Worm (Caenorhabditis elegans) whole organism, L1 larva: ENCODE measurements around the gene T04A8.8.

Experiments
- ama-1 ChIP-seq: fragments of 150-350 bp; optimal IDR thresholded peaks from 2 replicates; lab custom pipeline; 2014
- elt-3 ChIP-seq, 6 experiments: fragments of 150-350 bp in 1 of 6; sonication (generic microtip); optimal IDR thresholded peaks; 2 replicates each; lab custom pipeline; 2017 to 2018; ENCODE audit warnings: missing biosample characterization in 6 of 6, missing genetic modification characterization in 6 of 6, inconsistent platforms in 1 of 6
- fos-1 ChIP-seq: fragments of 150-350 bp; optimal IDR thresholded peaks from 2 replicates; lab custom pipeline; 2014; ENCODE audit warnings: missing biosample characterization, missing genetic modification characterization
- lin-15B ChIP-seq: fragments of 150-350 bp; sonication (generic microtip); optimal IDR thresholded peaks from 3 replicates; lab custom pipeline; 2014; ENCODE audit warnings: missing biosample characterization, missing genetic modification characterization
- mdl-1 ChIP-seq, 2 experiments: fragments of 150-350 bp; optimal IDR thresholded peaks; 2 replicates each; lab custom pipeline; 2014 to 2017; ENCODE audit warnings: missing biosample characterization in 2 of 2, missing genetic modification characterization in 2 of 2, inconsistent platforms in 1 of 2
- nhr-12 ChIP-seq: sonication (generic microtip); optimal IDR thresholded peaks from 2 replicates; lab custom pipeline; 2017; ENCODE audit warnings: missing biosample characterization, missing genetic modification characterization
- nhr-85 ChIP-seq: sonication (generic microtip); peaks from one replicate; lab custom pipeline; 2016; ENCODE audit warnings: missing genetic modification characterization, inconsistent platforms, missing compliant biosample characterization
- pqm-1 ChIP-seq: sonication (generic microtip); optimal IDR thresholded peaks from 3 replicates; lab custom pipeline; 2017; ENCODE audit warnings: missing biosample characterization, missing genetic modification characterization
- sox-4 ChIP-seq: sonication (generic microtip); optimal IDR thresholded peaks from 2 replicates; lab custom pipeline; 2016; ENCODE audit warnings: missing genetic modification characterization, missing compliant biosample characterization
- sptf-1 ChIP-seq: fragments of 150-350 bp; optimal IDR thresholded peaks from 2 replicates; lab custom pipeline; 2014; ENCODE audit warnings: missing biosample characterization, missing genetic modification characterization
- unc-86 ChIP-seq: sonication (generic microtip); optimal IDR thresholded peaks from 2 replicates; lab custom pipeline; 2016; ENCODE audit warnings: missing genetic modification characterization, missing compliant biosample characterization
- zag-1 ChIP-seq: fragments of 150-350 bp; optimal IDR thresholded peaks from 2 replicates; lab custom pipeline; 2014; ENCODE audit warnings: missing biosample characterization, missing genetic modification characterization

ce11 chrIII:4739975-4740374 lies 46.2 kb downstream of the T04A8.8 start, which contains the start of gene ras-2:
- no peak for TF ChIP-seq nhr-12 (tag; lab: Kevin White, UChicago)
- no peak for TF ChIP-seq fos-1
- no peak for TF ChIP-seq sptf-1 (tag; lab: Kevin White, UChicago)
- TF ChIP-seq ama-1 (lab: Kevin White, UChicago) = no peak
- TF ChIP-seq lin-15B (tag; lab: Kevin White, UChicago) = no peak
- no peak for TF ChIP-seq mdl-1 (tag; optimal IDR thresholded peaks at IDR 0.05; lab: Kevin White, UChicago)
- no peak for TF ChIP-seq elt-3 (tag; optimal IDR thresholded peaks at IDR 0.05; lab: Kevin White, UChicago)
- TF ChIP-seq nhr-85 (tag; lab: Kevin White, UChicago) = no peak
- no peak for TF ChIP-seq sox-4 (tag; lab: Kevin White, UChicago)
- no peak for TF ChIP-seq unc-86 (tag; lab: Kevin White, UChicago)
- no peak for TF ChIP-seq zag-1 (tag; lab: Kevin White, UChicago)
- no peak for TF ChIP-seq pqm-1 (tag; lab: Kevin White, UChicago)
